Worm (Caenorhabditis elegans): ENCODE measurements around the gene Y75B8A.18.

- TF ChIP-seq nhr-77 (tag; optimal IDR thresholded peaks at IDR 0.05) (no peak), fos-1 (tag; optimal IDR thresholded peaks at IDR 0.05) (no peak), alr-1 (tag; optimal IDR thresholded peaks at IDR 0.05) (no peak), lin-39 (tag; optimal IDR thresholded peaks at IDR 0.05) (no peak), ztf-1 (GFP tag; conservative IDR thresholded peaks at IDR 0.05) (no peak), nhr-12 (tag; optimal IDR thresholded peaks at IDR 0.05) (no peak), C34F6.9 (tag; optimal IDR thresholded peaks at IDR 0.05) (no peak), nhr-6 (tag; optimal IDR thresholded peaks at IDR 0.05) (no peak), peb-1 (tag; optimal IDR thresholded peaks at IDR 0.05) (no peak), unc-39 (tag; optimal IDR thresholded peaks at IDR 0.05) (no peak), ama-1 (optimal IDR thresholded peaks at IDR 0.05) (no peak), skn-1 (tag; optimal IDR thresholded peaks at IDR 0.05) (no peak)
Observed at ce11 chrIII:12223208-12223607, 2.8 kb downstream of the Y75B8A.18 start.
